Fruit fly (Drosophila melanogaster) whole organism, embryonic: ENCODE data around the gene Bruce.
A peak's percentile ranks its signal among the peaks of the same experiment; 100 is the strongest.

Experiments used
- Atf6 ChIP-seq: fragments of 200-800 bp; sonication (Bioruptor generic); IDR thresholded peaks from 2 replicates; pipeline ENCODE4 v1.3.6; 2022; ENCODE audit warnings: missing biosample characterization, missing genetic modification characterization
- BEAF-32 ChIP-seq: fragments of 200-800 bp; sonication (Bioruptor generic); optimal IDR thresholded peaks from 3 replicates; lab custom pipeline; 2017; ENCODE audit warnings: missing biosample characterization, missing genetic modification characterization, mild to moderate bottlenecking, moderate library complexity, missing genetic modification reagents
- CG10654 ChIP-seq: fragments of 200-800 bp; sonication (Bioruptor generic); optimal IDR thresholded peaks from 2 replicates; lab custom pipeline; 2016; ENCODE audit warnings: missing biosample characterization, missing genetic modification characterization
- CG11085 ChIP-seq: fragments of 200-800 bp; sonication (Bioruptor generic); IDR thresholded peaks from 2 replicates; pipeline ENCODE4 v1.3.6; 2022; ENCODE audit warnings: missing biosample characterization, missing genetic modification characterization
- CG11093 ChIP-seq: fragments of 200-800 bp; sonication (Bioruptor generic); IDR thresholded peaks from 3 replicates; pipeline ENCODE4 v1.3.6; 2022; ENCODE audit warnings: missing biosample characterization, missing genetic modification characterization
- CG11247 ChIP-seq: fragments of 200-800 bp; sonication (Bioruptor generic); IDR thresholded peaks from 2 replicates; pipeline ENCODE4 v1.3.6; 2022; ENCODE audit warnings: missing biosample characterization, missing genetic modification characterization
- CG11723 ChIP-seq: fragments of 200-800 bp; sonication (Bioruptor generic); optimal IDR thresholded peaks from 2 replicates; lab custom pipeline; 2017; ENCODE audit warnings: missing biosample characterization, mild to moderate bottlenecking, missing genetic modification characterization
- CG12659 ChIP-seq: fragments of 200-800 bp; sonication (Bioruptor generic); optimal IDR thresholded peaks from 3 replicates; lab custom pipeline; 2017; ENCODE audit warnings: mild to moderate bottlenecking, missing biosample characterization, missing genetic modification reagents, missing genetic modification characterization
- CG12769 ChIP-seq: fragments of 200-800 bp; sonication (Bioruptor generic); optimal IDR thresholded peaks from 2 replicates; lab custom pipeline; 2019; ENCODE audit warnings: missing biosample characterization, mild to moderate bottlenecking, missing genetic modification characterization, moderate library complexity
- CG13424 ChIP-seq: fragments of 200-800 bp; sonication (Bioruptor generic); optimal IDR thresholded peaks from 2 replicates; lab custom pipeline; 2019; ENCODE audit warnings: missing biosample characterization, mild to moderate bottlenecking, missing genetic modification characterization, moderate library complexity
- CG13624 ChIP-seq: fragments of 200-800 bp; sonication (Bioruptor generic); optimal IDR thresholded peaks from 2 replicates; lab custom pipeline; 2016; ENCODE audit warnings: missing biosample characterization, missing genetic modification characterization
- CG13775 ChIP-seq: fragments of 200-800 bp; sonication (Bioruptor generic); optimal IDR thresholded peaks from 3 replicates; lab custom pipeline; 2017; ENCODE audit warnings: missing biosample characterization, mild to moderate bottlenecking, missing genetic modification characterization
- CG1603 ChIP-seq: fragments of 200-800 bp; sonication (Bioruptor generic); optimal IDR thresholded peaks from 2 replicates; lab custom pipeline; 2019; ENCODE audit warnings: missing biosample characterization, mild to moderate bottlenecking, missing genetic modification characterization, moderate library complexity
- CG16815 ChIP-seq: fragments of 200-800 bp; sonication (Bioruptor generic); optimal IDR thresholded peaks from 3 replicates; lab custom pipeline; 2017; ENCODE audit warnings: missing biosample characterization, mild to moderate bottlenecking, missing genetic modification characterization
- CG1832 ChIP-seq: fragments of 200-800 bp; sonication (Bioruptor generic); optimal IDR thresholded peaks from 2 replicates; lab custom pipeline; 2017; ENCODE audit warnings: missing biosample characterization, mild to moderate bottlenecking, missing genetic modification characterization, inconsistent platforms
- CG32767 ChIP-seq: fragments of 200-800 bp; sonication (Bioruptor generic); IDR thresholded peaks from 2 replicates; pipeline ENCODE4 v1.3.6; 2022; ENCODE audit warnings: missing biosample characterization, missing genetic modification characterization
- CG4404 ChIP-seq: fragments of 200-800 bp; sonication (Bioruptor generic); IDR thresholded peaks from 2 replicates; pipeline ENCODE4 v1.3.6; 2022; ENCODE audit warnings: missing biosample characterization, missing genetic modification characterization
- CG6683 ChIP-seq: fragments of 200-800 bp; sonication (Bioruptor generic); optimal IDR thresholded peaks from 2 replicates; lab custom pipeline; 2017; ENCODE audit warnings: missing biosample characterization, mild to moderate bottlenecking, missing genetic modification characterization, missing genetic modification reagents
- CG7839 ChIP-seq: fragments of 200-800 bp; sonication (Bioruptor generic); optimal IDR thresholded peaks from 3 replicates; lab custom pipeline; 2018; ENCODE audit warnings: missing biosample characterization, mild to moderate bottlenecking, missing genetic modification characterization, moderate library complexity
- CG9215 ChIP-seq: fragments of 200-800 bp; sonication (Bioruptor generic); IDR thresholded peaks from 2 replicates; pipeline ENCODE4 v1.3.6; 2022; ENCODE audit warnings: missing biosample characterization, missing genetic modification characterization
- CG9609 ChIP-seq: fragments of 200-800 bp; sonication (Bioruptor generic); optimal IDR thresholded peaks from 3 replicates; lab custom pipeline; 2016; ENCODE audit warnings: missing biosample characterization, missing genetic modification characterization
- Fer2 ChIP-seq: fragments of 200-800 bp; sonication (Bioruptor generic); optimal IDR thresholded peaks from 2 replicates; lab custom pipeline; 2018; ENCODE audit warnings: missing biosample characterization, mild to moderate bottlenecking, missing genetic modification characterization, moderate library complexity
- GATAe ChIP-seq: fragments of 200-800 bp; sonication (Bioruptor generic); conservative IDR thresholded peaks from 2 replicates; pipeline ENCODE4 v1.3.6; 2022; ENCODE audit warnings: missing biosample characterization, missing genetic modification characterization
- HLH3B ChIP-seq: fragments of 200-800 bp; sonication (Bioruptor generic); IDR thresholded peaks from 2 replicates; pipeline ENCODE4 v1.3.6; 2022; ENCODE audit warnings: missing biosample characterization, missing genetic modification characterization
- HLHmδ ChIP-seq: fragments of 200-800 bp; sonication (Bioruptor generic); optimal IDR thresholded peaks from 2 replicates; lab custom pipeline; 2018; ENCODE audit warnings: missing biosample characterization, mild to moderate bottlenecking, missing genetic modification characterization, moderate library complexity
- Hand ChIP-seq: fragments of 200-800 bp; sonication (Bioruptor generic); optimal IDR thresholded peaks from 2 replicates; lab custom pipeline; 2017; ENCODE audit warnings: mild to moderate bottlenecking, missing biosample characterization, missing genetic modification reagents, missing genetic modification characterization
- Med ChIP-seq: fragments of 200-800 bp; sonication (Bioruptor generic); peaks from one replicate; lab custom pipeline; 2016; ENCODE audit warnings: missing biosample characterization, missing genetic modification characterization, mild to moderate bottlenecking, inconsistent platforms, moderate library complexity
- Meics ChIP-seq: fragments of 200-800 bp; sonication (Bioruptor generic); optimal IDR thresholded peaks from 2 replicates; lab custom pipeline; 2017; ENCODE audit warnings: missing biosample characterization, mild to moderate bottlenecking, missing genetic modification characterization
- NK7.1 ChIP-seq: fragments of 200-800 bp; sonication (Bioruptor generic); optimal IDR thresholded peaks from 3 replicates; lab custom pipeline; 2016; ENCODE audit warnings: missing biosample characterization, missing genetic modification characterization
- Nf-YC ChIP-seq: fragments of 200-800 bp; optimal IDR thresholded peaks from 3 replicates; lab custom pipeline; 2019; ENCODE audit warnings: missing biosample characterization, mild to moderate bottlenecking, missing genetic modification characterization, moderate library complexity
- Six4 ChIP-seq: fragments of 200-800 bp; sonication (Bioruptor generic); optimal IDR thresholded peaks from 2 replicates; lab custom pipeline; 2016; ENCODE audit warnings: missing biosample characterization, missing genetic modification characterization
- Taf1 ChIP-seq: fragments of 200-800 bp; sonication (Bioruptor generic); IDR thresholded peaks from 2 replicates; pipeline ENCODE4 v1.3.6; 2022; ENCODE audit warnings: missing biosample characterization, missing genetic modification characterization
- Vsx1 ChIP-seq: fragments of 200-800 bp; sonication (Bioruptor generic); optimal IDR thresholded peaks from 2 replicates; lab custom pipeline; 2017; ENCODE audit warnings: missing biosample characterization, mild to moderate bottlenecking, missing genetic modification characterization, missing genetic modification reagents
- btn ChIP-seq: fragments of 200-800 bp; sonication (Bioruptor generic); optimal IDR thresholded peaks from 2 replicates; lab custom pipeline; 2016; ENCODE audit warnings: missing biosample characterization, missing genetic modification characterization
- cas ChIP-seq: fragments of 200-800 bp; sonication (Bioruptor generic); IDR thresholded peaks from 2 replicates; pipeline ENCODE4 v1.3.6; 2022; ENCODE audit warnings: missing biosample characterization, missing genetic modification characterization
- grau ChIP-seq: fragments of 200-800 bp; optimal IDR thresholded peaks from 3 replicates; lab custom pipeline; 2019; ENCODE audit warnings: missing biosample characterization, mild to moderate bottlenecking, missing genetic modification characterization, moderate library complexity
- hkb ChIP-seq, 2 experiments: fragments of 200-800 bp in 1 of 2; fragments of >200 bp in 1 of 2; sonication (Bioruptor generic) in 1 of 2; IDR thresholded peaks in 1 of 2; optimal IDR thresholded peaks in 1 of 2; 2 replicates each; pipeline versions ENCODE4 v1.3.6 to Lab custom; 2017 to 2022; ENCODE audit warnings: missing biosample characterization in 1 of 2, missing genetic modification characterization in 1 of 2
- lab ChIP-seq: fragments of 200-800 bp; sonication (Bioruptor generic); optimal IDR thresholded peaks from 3 replicates; lab custom pipeline; 2017; ENCODE audit warnings: missing biosample characterization, missing genetic modification characterization, mild to moderate bottlenecking, moderate library complexity, missing genetic modification reagents
- mam ChIP-seq: fragments of 200-800 bp; sonication (Bioruptor generic); optimal IDR thresholded peaks from 3 replicates; lab custom pipeline; 2016; ENCODE audit warnings: missing biosample characterization, missing genetic modification characterization
- nerfin-1 ChIP-seq: fragments of 200-800 bp; sonication (Bioruptor generic); optimal IDR thresholded peaks from 3 replicates; lab custom pipeline; 2019; ENCODE audit warnings: missing biosample characterization, mild to moderate bottlenecking, missing genetic modification characterization, moderate library complexity
- pfk ChIP-seq: fragments of 200-800 bp; sonication (Bioruptor generic); optimal IDR thresholded peaks from 2 replicates; lab custom pipeline; 2018; ENCODE audit warnings: missing biosample characterization, mild to moderate bottlenecking, missing genetic modification characterization, moderate library complexity
- pho ChIP-seq: fragments of 200-800 bp; sonication (Bioruptor generic); optimal IDR thresholded peaks from 2 replicates; lab custom pipeline; 2016; ENCODE audit warnings: missing biosample characterization, missing genetic modification characterization
- psq ChIP-seq: fragments of 200-800 bp; sonication (Bioruptor generic); optimal IDR thresholded peaks from 2 replicates; lab custom pipeline; 2017; ENCODE audit warnings: missing biosample characterization, missing genetic modification characterization
- seq ChIP-seq: fragments of 200-800 bp; sonication (Bioruptor generic); IDR thresholded peaks from 2 replicates; pipeline ENCODE4 v1.3.6; 2022; ENCODE audit warnings: missing biosample characterization, missing genetic modification characterization
- shn ChIP-seq: fragments of 200-800 bp; sonication (Bioruptor generic); optimal IDR thresholded peaks from 3 replicates; lab custom pipeline; 2016; ENCODE audit warnings: missing biosample characterization, missing genetic modification characterization
- sim ChIP-seq: fragments of 200-800 bp; sonication (Bioruptor generic); IDR thresholded peaks from 2 replicates; pipeline ENCODE4 v1.3.6; 2022; ENCODE audit warnings: missing biosample characterization, missing genetic modification characterization
- sqz ChIP-seq: fragments of 200-800 bp; sonication (Bioruptor generic); optimal IDR thresholded peaks from 3 replicates; lab custom pipeline; 2018; ENCODE audit warnings: missing biosample characterization, mild to moderate bottlenecking, missing genetic modification characterization
- tna ChIP-seq: fragments of 200-800 bp; sonication (Bioruptor generic); IDR thresholded peaks from 2 replicates; pipeline ENCODE4 v1.3.6; 2022; ENCODE audit warnings: missing biosample characterization, missing genetic modification characterization; ENCODE audit not compliant: partially characterized antibody
- toy ChIP-seq: fragments of 200-800 bp; sonication (Bioruptor generic); IDR thresholded peaks from 2 replicates; pipeline ENCODE4 v1.3.6; 2022; ENCODE audit warnings: missing biosample characterization, missing genetic modification characterization

The Bruce gene

dm6 chr3R:10265552-10266137 lies 65.5 kb downstream of the Bruce start (continued):
- TF ChIP-seq nerfin-1 (tag; lab: Kevin White, UChicago) (peak; percentile 0), CG16815 (GFP tag; lab: Kevin White, UChicago) (peak; percentile 18), Six4 (GFP tag; lab: Kevin White, UChicago) (no peak), pfk (GFP tag; lab: Kevin White, UChicago) (no peak), tna (no peak), GATAe (0 out of 2 replicates have a peak, but pooled peaks have one; percentile 13), Nf-YC (no peak), CG4404 (peak; percentile 26; the same call in 1 of the 2 replicates), CG32767 (GFP tag; lab: Robert Waterston, UW) (peak; percentile 41; the same call in 1 of the 2 replicates), HLH3B (GFP tag; lab: Robert Waterston, UW) (peak; percentile 27; the same call in 1 of the 2 replicates), toy (0 out of 2 replicates have a peak, but pooled peaks have one; percentile 64), Hand (GFP tag; lab: Kevin White, UChicago) (peak; percentile 31), CG9609 (no peak), psq (GFP tag; lab: Kevin White, UChicago) (no peak), Meics (GFP tag; lab: Kevin White, UChicago) (peak; percentile 73), sim (GFP tag; lab: Robert Waterston, UW) (no peak), CG11093 (GFP tag; lab: Robert Waterston, UW) (no peak), grau (peak; percentile 90), NK7.1 (peak; percentile 35), CG13624 (GFP tag; lab: Kevin White, UChicago) (peak; percentile 71), CG11085 (0 out of 2 replicates have a peak, but pooled peaks have one; percentile 39), BEAF-32 (GFP tag; lab: Kevin White, UChicago) (no peak), pho (GFP tag; lab: Kevin White, UChicago) (peak; percentile 49), Med (GFP tag; lab: Kevin White, UChicago) (peak; percentile 93), Taf1 (GFP tag; lab: Robert Waterston, UW) (peak; percentile 69; the same call in 1 of the 2 replicates), lab (GFP tag; lab: Kevin White, UChicago) (peak; percentile 74), CG1832 (GFP tag; lab: Kevin White, UChicago) (no peak), CG1603 (peak; percentile 48), CG9215 (GFP tag; lab: Robert Waterston, UW) (peak; percentile 81), Atf6 (GFP tag; lab: Robert Waterston, UW) (peak; percentile 82), mam (GFP tag; lab: Kevin White, UChicago) (peak; percentile 66), btn (GFP tag; lab: Kevin White, UChicago) (no peak), CG13424 (tag; lab: Kevin White, UChicago) (peak; percentile 34), CG13775 (GFP tag; lab: Kevin White, UChicago) (peak; percentile 67), Fer2 (tag; lab: Kevin White, UChicago) (no peak), CG11723 (GFP tag; lab: Kevin White, UChicago) (peak; percentile 2), HLHmδ (GFP tag; lab: Kevin White, UChicago) (no peak), CG12769 (tag; lab: Kevin White, UChicago) (peak; percentile 76), CG7839 (peak; percentile 68), shn (GFP tag; lab: Kevin White, UChicago) (peak; percentile 4), sqz (GFP tag; lab: Kevin White, UChicago) (no peak), hkb (optimal IDR thresholded peaks at IDR 0.05; lab: Kevin White, UChicago) (no peak), hkb (GFP tag; IDR thresholded peaks at IDR 0.05; lab: Robert Waterston, UW) (peak; percentile 67), cas (GFP tag; lab: Robert Waterston, UW) (peak; percentile 56; the same call in 1 of the 2 replicates), seq (GFP tag; lab: Robert Waterston, UW) (peak; percentile 50), CG10654 (GFP tag; lab: Kevin White, UChicago) (no peak), CG6683 (GFP tag; lab: Kevin White, UChicago) (peak; percentile 9), Vsx1 (GFP tag; lab: Kevin White, UChicago) (peak; percentile 51), CG11247 (peak; percentile 24), CG12659 (GFP tag; lab: Kevin White, UChicago) (peak; percentile 58)
